Fruit fly (Drosophila melanogaster): ENCODE results near the gene CG46320.

Gene CG46320

dm6 chr3L:5789663-5790062 is 125.7 kb downstream of the CG46320 start:
- TF ChIP-seq fru (GFP tag; optimal IDR thresholded peaks at IDR 0.05) (peak; percentile 30), OdsH (GFP tag; optimal IDR thresholded peaks at IDR 0.05) (peak; percentile 32), Hr83 (GFP tag; optimal IDR thresholded peaks at IDR 0.05; ENCODE audit: poor library complexity, severe bottlenecking) (peak; percentile 31), CG32264 (GFP tag; optimal IDR thresholded peaks at IDR 0.05) (peak; percentile 40), h (GFP tag; optimal IDR thresholded peaks at IDR 0.05) (no peak), sage (GFP tag; optimal IDR thresholded peaks at IDR 0.05) (peak; percentile 41), foxo (GFP tag; optimal IDR thresholded peaks at IDR 0.05) (peak in 1 of 2 experiments; percentile 6), ey (GFP tag; optimal IDR thresholded peaks at IDR 0.05) (peak; percentile 42), pan (optimal IDR thresholded peaks at IDR 0.05) (no peak), rgr (GFP tag; optimal IDR thresholded peaks at IDR 0.05) (no peak), dsf (GFP tag; optimal IDR thresholded peaks at IDR 0.05; ENCODE audit: borderline replicate concordance) (peak; percentile 6), HLH106 (tag; optimal IDR thresholded peaks at IDR 0.05) (peak; percentile 27), CG9705 (GFP tag; optimal IDR thresholded peaks at IDR 0.05) (peak; percentile 23), sv (GFP tag; optimal IDR thresholded peaks at IDR 0.05) (peak; percentile 6)

- TF ChIP-seq dmrt93B (GFP tag; optimal IDR thresholded peaks at IDR 0.05) (no peak), Hr78 (GFP tag; optimal IDR thresholded peaks at IDR 0.05) (no peak), br (GFP tag; optimal IDR thresholded peaks at IDR 0.05) (no peak)
Observed at dm6 chr3L:5793967-5794366, 130.0 kb downstream of the CG46320 start, which contains the start of gene Bre1. Bre1 (minus strand) TSS chr3L:5794192.

dm6 chr3L:5796493-5796998 is 132.6 kb downstream of the CG46320 start, which contains the start of gene Tektin-C:
Tektin-C (minus strand) TSS chr3L:5796543.
- TF ChIP-seq fru (GFP tag; optimal IDR thresholded peaks at IDR 0.05) = no peak
- TF ChIP-seq Vsx2 (GFP tag; optimal IDR thresholded peaks at IDR 0.05; ENCODE audit: partially characterized antibody) = no peak
- TF ChIP-seq Abd-B (GFP tag; optimal IDR thresholded peaks at IDR 0.05) = no peak
- TF ChIP-seq dl (GFP tag; optimal IDR thresholded peaks at IDR 0.05; ENCODE audit: insufficient read depth in 1 of 2, partially characterized antibody in 2 of 2) = no peak
- no peak for TF ChIP-seq Jra (GFP tag; optimal IDR thresholded peaks at IDR 0.05)
- no peak for TF ChIP-seq Dfd (GFP tag; optimal IDR thresholded peaks at IDR 0.05)
- TF ChIP-seq GATAd (GFP tag; optimal IDR thresholded peaks at IDR 0.05) = no peak
- no peak for TF ChIP-seq Hnf4 (GFP tag; optimal IDR thresholded peaks at IDR 0.05)
- no peak for TF ChIP-seq h (GFP tag; optimal IDR thresholded peaks at IDR 0.05)
- no peak for TF ChIP-seq Myc (optimal IDR thresholded peaks at IDR 0.05)

dm6 chr3L:5797274-5797673 is 133.4 kb downstream of the CG46320 start:
- peak; percentile 15 for TF ChIP-seq Myc (optimal IDR thresholded peaks at IDR 0.05)
- TF ChIP-seq usp (GFP tag; optimal IDR thresholded peaks at IDR 0.05) = no peak
